Worm (Caenorhabditis elegans) whole organism, L1 larva: ENCODE measurements around the gene mtr-4.

Experiments
- C16A3.4 ChIP-seq: fragments of 150-350 bp; optimal IDR thresholded peaks from 2 replicates; lab custom pipeline; 2014; ENCODE audit warnings: missing biosample characterization, missing genetic modification characterization
- alr-1 ChIP-seq: fragments of 200-800 bp; sonication (Bioruptor generic); optimal IDR thresholded peaks from 2 replicates; lab custom pipeline; 2018; ENCODE audit warnings: borderline replicate concordance, mild to moderate bottlenecking, missing genetic modification characterization, missing compliant biosample characterization
- blmp-1 ChIP-seq: fragments of 150-350 bp; optimal IDR thresholded peaks from 2 replicates; lab custom pipeline; 2014; ENCODE audit warnings: missing biosample characterization, missing genetic modification characterization
- ceh-82 ChIP-seq, 3 experiments: fragments of 150-350 bp in 1 of 3; sonication (generic microtip) in 2 of 3; optimal IDR thresholded peaks; 2 replicates each; lab custom pipeline; 2014 to 2017; ENCODE audit warnings: missing biosample characterization in 3 of 3, missing genetic modification characterization in 3 of 3
- ceh-88 ChIP-seq: fragments of 200-800 bp; sonication (Bioruptor generic); IDR thresholded peaks from 2 replicates; pipeline ENCODE4 v1.3.6; 2022; ENCODE audit warnings: missing genetic modification characterization, missing compliant biosample characterization
- ceh-90 ChIP-seq: sonication (generic microtip); optimal IDR thresholded peaks from 2 replicates; lab custom pipeline; 2016; ENCODE audit warnings: missing genetic modification characterization, missing compliant biosample characterization
- dpl-1 ChIP-seq, 3 experiments: fragments of 150-350 bp in 2 of 3; sonication (generic microtip) in 1 of 3; optimal IDR thresholded peaks; 2 replicates each; lab custom pipeline; 2014 to 2017; ENCODE audit warnings: missing biosample characterization in 3 of 3, missing genetic modification characterization in 3 of 3, missing genetic modification reagents in 3 of 3
- dsc-1 ChIP-seq: sonication (generic microtip); optimal IDR thresholded peaks from 2 replicates; lab custom pipeline; 2016; ENCODE audit warnings: mild to moderate bottlenecking, missing genetic modification characterization, missing compliant biosample characterization
- efl-1 ChIP-seq, 4 experiments: fragments of 150-350 bp; optimal IDR thresholded peaks in 3 of 4; peaks in 1 of 4; 1 replicate in 1 of 4; 2 replicates in 3 of 4; lab custom pipeline; 2014; ENCODE audit warnings: missing biosample characterization in 2 of 4, missing genetic modification characterization in 2 of 4, missing genetic modification reagents in 2 of 4
- egl-13 ChIP-seq: sonication (generic microtip); optimal IDR thresholded peaks from 2 replicates; lab custom pipeline; 2016; ENCODE audit warnings: missing genotype, missing genetic modification reagents, missing genetic modification characterization, missing compliant biosample characterization
- elt-2 ChIP-seq: sonication (generic microtip); optimal IDR thresholded peaks from 2 replicates; lab custom pipeline; 2016; ENCODE audit warnings: missing genetic modification characterization, mild to moderate bottlenecking, inconsistent platforms, missing compliant biosample characterization, missing genetic modification reagents
- elt-3 ChIP-seq, 6 experiments: fragments of 150-350 bp in 1 of 6; sonication (generic microtip); optimal IDR thresholded peaks; 2 replicates each; lab custom pipeline; 2017 to 2018; ENCODE audit warnings: missing biosample characterization in 6 of 6, missing genetic modification characterization in 6 of 6, inconsistent platforms in 1 of 6
- ets-5 ChIP-seq: fragments of 200-800 bp; sonication (Bioruptor generic); IDR thresholded peaks from 2 replicates; pipeline ENCODE4 v1.3.6; 2022; ENCODE audit warnings: missing genetic modification characterization, missing compliant biosample characterization
- fkh-8 ChIP-seq: sonication (generic microtip); optimal IDR thresholded peaks from 2 replicates; lab custom pipeline; 2016; ENCODE audit warnings: mild to moderate bottlenecking, missing genetic modification characterization, missing compliant biosample characterization
- grh-1 ChIP-seq: fragments of 200-800 bp; sonication (Bioruptor generic); IDR thresholded peaks from 2 replicates; pipeline ENCODE4 v1.3.6; 2022; ENCODE audit warnings: missing genetic modification reagents, missing genetic modification characterization, missing compliant biosample characterization
- hlh-17 ChIP-seq: fragments of 200-800 bp; sonication (Bioruptor generic); optimal IDR thresholded peaks from 2 replicates; lab custom pipeline; 2018; ENCODE audit warnings: missing genetic modification characterization, mild to moderate bottlenecking, missing compliant biosample characterization, moderate library complexity, borderline replicate concordance
- irx-1 ChIP-seq: sonication (generic microtip); optimal IDR thresholded peaks from 2 replicates; lab custom pipeline; 2016; ENCODE audit warnings: missing genetic modification characterization, missing compliant biosample characterization
- jun-1 ChIP-seq: fragments of 150-350 bp; optimal IDR thresholded peaks from 2 replicates; lab custom pipeline; 2014; ENCODE audit warnings: missing biosample characterization, missing genetic modification reagents, missing genetic modification characterization
- lin-14 ChIP-seq: fragments of 200-800 bp; sonication (Bioruptor generic); optimal IDR thresholded peaks from 2 replicates; lab custom pipeline; 2018; ENCODE audit warnings: mild to moderate bottlenecking, missing genetic modification characterization, moderate library complexity, missing compliant biosample characterization
- lin-35 ChIP-seq, 2 experiments: fragments of 150-350 bp; optimal IDR thresholded peaks; 2 replicates each; lab custom pipeline; 2014; ENCODE audit warnings: missing biosample characterization in 2 of 2, missing genetic modification characterization in 2 of 2, missing genetic modification reagents in 2 of 2
- lir-3 ChIP-seq: sonication (generic microtip); optimal IDR thresholded peaks from 2 replicates; lab custom pipeline; 2016; ENCODE audit warnings: mild to moderate bottlenecking, missing genetic modification characterization, moderate library complexity, missing compliant biosample characterization; ENCODE audit not compliant: poor library complexity
- lsy-2 ChIP-seq, 2 experiments: fragments of 150-350 bp; optimal IDR thresholded peaks; 2 replicates each; lab custom pipeline; 2014; ENCODE audit warnings: missing biosample characterization in 2 of 2, missing genetic modification characterization in 2 of 2
- mab-9 ChIP-seq: fragments of 200-800 bp; sonication (Bioruptor generic); IDR thresholded peaks from 2 replicates; pipeline ENCODE4 v1.3.6; 2022; ENCODE audit warnings: missing genetic modification reagents, missing genetic modification characterization, missing compliant biosample characterization
- mdl-1 ChIP-seq, 2 experiments: fragments of 150-350 bp; optimal IDR thresholded peaks; 2 replicates each; lab custom pipeline; 2014 to 2017; ENCODE audit warnings: missing biosample characterization in 2 of 2, missing genetic modification characterization in 2 of 2, inconsistent platforms in 1 of 2
- mep-1 ChIP-seq: fragments of 150-350 bp; optimal IDR thresholded peaks from 2 replicates; lab custom pipeline; 2014; ENCODE audit warnings: missing biosample characterization, missing genetic modification characterization
- nhr-11 ChIP-seq: fragments of 150-350 bp; optimal IDR thresholded peaks from 2 replicates; lab custom pipeline; 2014; ENCODE audit warnings: missing biosample characterization, missing genetic modification characterization
- nhr-19 ChIP-seq: fragments of 200-800 bp; sonication (Bioruptor generic); conservative IDR thresholded peaks from 2 replicates; pipeline ENCODE4 v1.3.6; 2022; ENCODE audit warnings: missing genetic modification characterization, missing compliant biosample characterization
- nhr-20 ChIP-seq: sonication (generic microtip); optimal IDR thresholded peaks from 2 replicates; lab custom pipeline; 2016; ENCODE audit warnings: mild to moderate bottlenecking, missing genetic modification characterization, missing compliant biosample characterization
- nhr-47 ChIP-seq: sonication (generic microtip); optimal IDR thresholded peaks from 2 replicates; lab custom pipeline; 2016; ENCODE audit warnings: mild to moderate bottlenecking, missing genetic modification characterization, moderate library complexity, missing compliant biosample characterization
- nhr-71 ChIP-seq: sonication (generic microtip); optimal IDR thresholded peaks from 2 replicates; lab custom pipeline; 2016; ENCODE audit warnings: mild to moderate bottlenecking, missing genetic modification characterization, moderate library complexity, missing compliant biosample characterization
- nhr-76 ChIP-seq: sonication (generic microtip); optimal IDR thresholded peaks from 2 replicates; lab custom pipeline; 2017; ENCODE audit warnings: missing biosample characterization, missing genetic modification characterization
- nhr-84 ChIP-seq: sonication (generic microtip); optimal IDR thresholded peaks from 2 replicates; lab custom pipeline; 2017; ENCODE audit warnings: missing biosample characterization, missing genetic modification characterization
- nhr-85 ChIP-seq: sonication (generic microtip); peaks from one replicate; lab custom pipeline; 2016; ENCODE audit warnings: missing genetic modification characterization, inconsistent platforms, missing compliant biosample characterization
- pax-3 ChIP-seq: fragments of 200-800 bp; sonication (Bioruptor generic); optimal IDR thresholded peaks from 2 replicates; lab custom pipeline; 2018; ENCODE audit warnings: mild to moderate bottlenecking, missing genetic modification characterization, moderate library complexity, missing compliant biosample characterization
- pqm-1 ChIP-seq: sonication (generic microtip); optimal IDR thresholded peaks from 3 replicates; lab custom pipeline; 2017; ENCODE audit warnings: missing biosample characterization, missing genetic modification characterization
- rnt-1 ChIP-seq: sonication (generic microtip); optimal IDR thresholded peaks from 2 replicates; lab custom pipeline; 2016; ENCODE audit warnings: mild to moderate bottlenecking, missing genetic modification characterization, moderate library complexity, missing compliant biosample characterization
- snu-23 ChIP-seq: sonication (generic microtip); optimal IDR thresholded peaks from 2 replicates; lab custom pipeline; 2016; ENCODE audit warnings: missing genetic modification characterization, missing compliant biosample characterization
- sptf-1 ChIP-seq: fragments of 150-350 bp; optimal IDR thresholded peaks from 2 replicates; lab custom pipeline; 2014; ENCODE audit warnings: missing biosample characterization, missing genetic modification characterization
- sup-37 ChIP-seq: fragments of 200-800 bp; sonication (Bioruptor generic); optimal IDR thresholded peaks from 2 replicates; lab custom pipeline; 2018; ENCODE audit warnings: mild to moderate bottlenecking, missing genetic modification characterization, missing compliant biosample characterization
- swsn-7 ChIP-seq: sonication (generic microtip); optimal IDR thresholded peaks from 2 replicates; lab custom pipeline; 2016; ENCODE audit warnings: missing genetic modification characterization, missing compliant biosample characterization
- tbx-2 ChIP-seq: sonication (generic microtip); optimal IDR thresholded peaks from 2 replicates; lab custom pipeline; 2016; ENCODE audit warnings: missing genetic modification characterization, missing compliant biosample characterization
- unc-86 ChIP-seq: sonication (generic microtip); optimal IDR thresholded peaks from 2 replicates; lab custom pipeline; 2016; ENCODE audit warnings: missing genetic modification characterization, missing compliant biosample characterization
- xbp-1 ChIP-seq: sonication (generic microtip); optimal IDR thresholded peaks from 2 replicates; lab custom pipeline; 2016; ENCODE audit warnings: missing genetic modification characterization, missing compliant biosample characterization
- zag-1 ChIP-seq: fragments of 150-350 bp; optimal IDR thresholded peaks from 2 replicates; lab custom pipeline; 2014; ENCODE audit warnings: missing biosample characterization, missing genetic modification characterization
- ztf-4 ChIP-seq: fragments of 150-350 bp; optimal IDR thresholded peaks from 2 replicates; lab custom pipeline; 2014; ENCODE audit warnings: missing biosample characterization, missing genetic modification characterization

The mtr-4 gene

DNA sequence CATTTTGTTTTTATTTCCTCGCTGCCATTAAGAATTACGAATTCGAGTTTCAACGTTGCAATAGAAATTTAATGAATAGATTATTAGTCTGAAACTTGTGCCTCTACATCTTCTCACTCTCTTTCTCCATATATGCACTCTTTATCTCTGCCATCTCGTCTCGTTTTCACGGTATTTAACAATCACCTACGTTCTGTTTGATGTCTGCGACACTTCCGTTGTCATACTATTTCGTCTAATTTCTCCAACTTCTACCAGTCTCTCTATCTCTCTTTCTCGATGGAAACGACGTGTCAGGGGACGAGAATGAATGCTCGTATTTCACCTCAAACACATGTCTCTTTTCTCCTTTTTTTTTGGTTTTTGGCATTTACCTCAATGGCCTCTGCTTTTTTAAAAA is 48.3 kb downstream of the mtr-4 start:
- TF ChIP-seq snu-23 (GFP tag; lab: Kevin White, UChicago) (peak; percentile 73), pax-3 (no peak), grh-1 (GFP tag; lab: Robert Waterston, UW) (no peak; the same call in 1 of the 2 replicates), ceh-82 (tag; optimal IDR thresholded peaks at IDR 0.05; lab: Kevin White, UChicago) (peak in 2 of 3 experiments; percentile 26 to 40), ceh-88 (GFP tag; lab: Robert Waterston, UW) (no peak), nhr-84 (tag; lab: Kevin White, UChicago) (no peak), lin-14 (peak; percentile 86), tbx-2 (tag; lab: Kevin White, UChicago) (peak; percentile 39), efl-1 (optimal IDR thresholded peaks at IDR 0.05; lab: Kevin White, UChicago) (peak; percentile 63 to 75), efl-1 (GFP tag; optimal IDR thresholded peaks at IDR 0.05 in 1 of 2; lab: Kevin White, UChicago) (no peak), elt-2 (tag; lab: Kevin White, UChicago) (peak; percentile 46), nhr-85 (tag; lab: Kevin White, UChicago) (peak; percentile 86), nhr-20 (tag; lab: Kevin White, UChicago) (peak; percentile 78), lin-35 (GFP tag; optimal IDR thresholded peaks at IDR 0.05; lab: Kevin White, UChicago) (peak; percentile 43 to 60), alr-1 (tag; lab: Kevin White, UChicago) (no peak), nhr-76 (tag; lab: Kevin White, UChicago) (no peak), sup-37 (GFP tag; lab: Kevin White, UChicago) (no peak), rnt-1 (tag; lab: Kevin White, UChicago) (peak; percentile 49), nhr-47 (tag; lab: Kevin White, UChicago) (peak; percentile 38), jun-1 (tag; lab: Kevin White, UChicago) (no peak), mab-9 (GFP tag; lab: Robert Waterston, UW) (no peak), swsn-7 (tag; lab: Kevin White, UChicago) (peak; percentile 39), ceh-90 (tag; lab: Kevin White, UChicago) (no peak), sptf-1 (tag; lab: Kevin White, UChicago) (no peak), lir-3 (tag; lab: Kevin White, UChicago) (peak; percentile 24), blmp-1 (peak; percentile 41), mdl-1 (tag; optimal IDR thresholded peaks at IDR 0.05; lab: Kevin White, UChicago) (peak in 1 of 2 experiments; percentile 54), dsc-1 (tag; lab: Kevin White, UChicago) (peak; percentile 7), mep-1 (tag; lab: Kevin White, UChicago) (peak; percentile 63), elt-3 (tag; optimal IDR thresholded peaks at IDR 0.05; lab: Kevin White, UChicago) (peak in 1 of 6 experiments; percentile 6), zag-1 (tag; lab: Kevin White, UChicago) (no peak), C16A3.4 (no peak), fkh-8 (tag; lab: Kevin White, UChicago) (peak; percentile 51), irx-1 (tag; lab: Kevin White, UChicago) (no peak), hlh-17 (no peak), lsy-2 (tag; optimal IDR thresholded peaks at IDR 0.05; lab: Kevin White, UChicago) (peak; percentile 52 to 66), egl-13 (tag; lab: Kevin White, UChicago) (no peak), pqm-1 (tag; lab: Kevin White, UChicago) (no peak), nhr-11 (tag; lab: Kevin White, UChicago) (no peak), unc-86 (peak; percentile 62), ets-5 (GFP tag; lab: Robert Waterston, UW) (no peak), xbp-1 (tag; lab: Kevin White, UChicago) (peak; percentile 32), dpl-1 (GFP tag; optimal IDR thresholded peaks at IDR 0.05; lab: Kevin White, UChicago) (peak in 2 of 3 experiments; percentile 10 to 38), nhr-19 (peak; percentile 27), ztf-4 (tag; lab: Kevin White, UChicago) (peak; percentile 19), nhr-71 (tag; lab: Kevin White, UChicago) (peak; percentile 70)
